Worm (Caenorhabditis elegans) whole organism, young adult: ENCODE results near the gene col-146.
A peak's percentile ranks its signal among the peaks of the same experiment; 100 is the strongest.
"Not testable (repeated sequence)": the region's sequence is repeated elsewhere in the genome, so short reads cannot be mapped to it uniquely, and the experiment has no call there.

Source experiments
- F49E8.2 ChIP-seq: sonication (generic microtip); optimal IDR thresholded peaks from 3 replicates; lab custom pipeline; 2017; ENCODE audit warnings: missing genetic modification characterization, mild to moderate bottlenecking, missing compliant biosample characterization, antibody characterized with exemption, moderate library complexity; ENCODE audit not compliant: insufficient read depth
- ama-1 ChIP-seq, 3 experiments: fragments of 150-350 bp in 1 of 3; sonication (generic microtip) in 2 of 3; optimal IDR thresholded peaks; 2 replicates each; lab custom pipeline; 2014 to 2018; ENCODE audit warnings: missing biosample characterization in 2 of 3, missing genetic modification characterization in 2 of 3, missing genetic modification reagents in 2 of 3
- dpff-1 ChIP-seq: sonication (generic microtip); optimal IDR thresholded peaks from 2 replicates; lab custom pipeline; 2017; ENCODE audit warnings: mild to moderate bottlenecking, missing genetic modification characterization, missing compliant biosample characterization
- dpl-1 ChIP-seq: fragments of 150-350 bp; optimal IDR thresholded peaks from 2 replicates; lab custom pipeline; 2014; ENCODE audit warnings: missing biosample characterization, missing genetic modification reagents, missing genetic modification characterization
- egrh-3 ChIP-seq: fragments of 200-800 bp; sonication (Bioruptor generic); IDR thresholded peaks from 2 replicates; pipeline ENCODE4 v1.3.6; 2022; ENCODE audit warnings: missing genetic modification reagents, missing genetic modification characterization, missing compliant biosample characterization
- hrde-1 ChIP-seq: sonication (generic microtip); optimal IDR thresholded peaks from 2 replicates; lab custom pipeline; 2016; ENCODE audit warnings: missing genetic modification characterization, mild to moderate bottlenecking, missing compliant biosample characterization, moderate library complexity, missing genotype, missing genetic modification reagents, borderline replicate concordance
- pha-4 ChIP-seq: fragments of 150-350 bp; sonication (generic microtip); optimal IDR thresholded peaks from 2 replicates; lab custom pipeline; 2014; ENCODE audit warnings: missing biosample characterization, missing genetic modification reagents, missing genetic modification characterization
- sdz-38 ChIP-seq: sonication (generic microtip); optimal IDR thresholded peaks from 2 replicates; lab custom pipeline; 2016; ENCODE audit warnings: missing genotype, missing genetic modification characterization, missing compliant biosample characterization
- snpc-4 ChIP-seq, 5 experiments: fragments of 150-350 bp in 1 of 5; sonication (generic microtip) in 4 of 5; optimal IDR thresholded peaks; 2 replicates each; lab custom pipeline; 2014 to 2018; ENCODE audit warnings: missing genetic modification characterization in 5 of 5, missing biosample characterization in 3 of 5, antibody characterized with exemption in 2 of 5, mild to moderate bottlenecking in 2 of 5, missing compliant biosample characterization in 2 of 5, missing genotype in 2 of 5, moderate library complexity in 2 of 5, missing genetic modification reagents in 1 of 5

DNA sequence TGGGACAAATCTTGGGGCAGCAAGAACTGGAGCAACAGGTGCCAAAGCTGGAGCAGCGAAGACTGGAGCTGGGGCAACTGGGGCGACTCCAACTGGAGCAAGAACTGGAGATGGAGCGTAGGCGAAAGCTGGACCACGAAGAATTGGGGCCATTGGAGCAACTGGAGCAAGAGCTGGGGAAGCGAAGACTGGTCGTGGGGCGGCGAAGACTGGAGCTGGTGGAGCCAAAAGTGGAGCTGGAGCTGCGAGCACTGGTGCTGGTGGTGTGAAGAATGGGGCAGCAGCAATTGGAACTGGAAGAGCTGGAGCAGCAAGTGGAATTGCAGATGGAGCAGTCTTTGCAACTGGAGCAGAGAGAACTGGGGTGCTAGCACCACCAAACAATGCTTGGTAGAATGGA lies 7.4 kb upstream of the col-146 start:
- TF ChIP-seq hrde-1 (tag; lab: Kevin White, UChicago); ama-1 (optimal IDR thresholded peaks at IDR 0.05; lab: Kevin White, UChicago); ama-1 (GFP tag; optimal IDR thresholded peaks at IDR 0.05; lab: Kevin White, UChicago); dpff-1 (tag; lab: Kevin White, UChicago); F49E8.2; pha-4 (tag; lab: Kevin White, UChicago); sdz-38 (tag; lab: Kevin White, UChicago); dpl-1; snpc-4 (GFP tag; optimal IDR thresholded peaks at IDR 0.05; lab: Kevin White, UChicago); snpc-4 (tag; optimal IDR thresholded peaks at IDR 0.05; lab: Kevin White, UChicago): not testable (repeated sequence)
- peak; percentile 79; the same call in 1 of the 2 replicates for TF ChIP-seq egrh-3 (GFP tag; lab: Robert Waterston, UW)
